Worm (Caenorhabditis elegans) whole organism, L4 larva: ENCODE results near the gene Y22D7AR.3.

Experiments used
- D1046.2 ChIP-seq: fragments of 200-800 bp; sonication (Bioruptor generic); IDR thresholded peaks from 2 replicates; pipeline ENCODE4 v1.3.6; 2022; ENCODE audit warnings: missing genetic modification characterization, missing compliant biosample characterization
- F37D6.2 ChIP-seq: sonication (generic microtip); optimal IDR thresholded peaks from 2 replicates; lab custom pipeline; 2016; ENCODE audit warnings: mild to moderate bottlenecking, missing genetic modification characterization, missing compliant biosample characterization
- R02D3.7 ChIP-seq: fragments of 150-350 bp; sonication (generic microtip); optimal IDR thresholded peaks from 3 replicates; lab custom pipeline; 2014; ENCODE audit warnings: missing biosample characterization, missing genetic modification characterization
- Y5F2A.4 ChIP-seq: fragments of 200-800 bp; sonication (Bioruptor generic); optimal IDR thresholded peaks from 2 replicates; lab custom pipeline; 2018; ENCODE audit warnings: mild to moderate bottlenecking, missing genetic modification characterization, missing compliant biosample characterization
- Y75B8A.6 ChIP-seq: fragments of 200-800 bp; sonication (Bioruptor generic); IDR thresholded peaks from 2 replicates; pipeline ENCODE4 v1.3.6; 2022; ENCODE audit warnings: missing genetic modification reagents, missing genetic modification characterization, missing compliant biosample characterization
- aha-1 ChIP-seq: fragments of 150-350 bp; peaks from one replicate; lab custom pipeline; 2014; ENCODE audit warnings: missing biosample characterization, missing genetic modification characterization
- arid-1 ChIP-seq: fragments of 200-800 bp; sonication (Bioruptor generic); conservative IDR thresholded peaks from 2 replicates; pipeline ENCODE4 v1.3.6; 2022; ENCODE audit warnings: missing genetic modification reagents, missing genetic modification characterization, missing compliant biosample characterization
- ceh-20 ChIP-seq: fragments of 200-800 bp; sonication (Bioruptor generic); IDR thresholded peaks from 2 replicates; pipeline ENCODE4 v1.3.6; 2022; ENCODE audit warnings: missing genetic modification reagents, missing genetic modification characterization, missing compliant biosample characterization
- ceh-32 ChIP-seq: sonication (generic microtip); optimal IDR thresholded peaks from 2 replicates; lab custom pipeline; 2016; ENCODE audit warnings: mild to moderate bottlenecking, missing genetic modification characterization, missing compliant biosample characterization; ENCODE audit not compliant: poor library complexity
- ceh-44 ChIP-seq: fragments of 200-800 bp; sonication (Bioruptor generic); IDR thresholded peaks from 2 replicates; pipeline ENCODE4 v1.3.6; 2022; ENCODE audit warnings: missing genetic modification reagents, missing genetic modification characterization, missing compliant biosample characterization
- ceh-62 ChIP-seq: sonication (generic microtip); optimal IDR thresholded peaks from 2 replicates; lab custom pipeline; 2017; ENCODE audit warnings: missing biosample characterization, missing genetic modification characterization
- ces-1 ChIP-seq: fragments of 150-350 bp; sonication (generic microtip); optimal IDR thresholded peaks from 4 replicates; lab custom pipeline; 2014; ENCODE audit warnings: missing biosample characterization, missing genetic modification reagents, missing genetic modification characterization
- daf-19 ChIP-seq: fragments of 200-800 bp; sonication (Bioruptor generic); conservative IDR thresholded peaks from 2 replicates; pipeline ENCODE4 v1.3.6; 2022; ENCODE audit warnings: missing genetic modification characterization, missing compliant biosample characterization
- daf-8 ChIP-seq: fragments of 200-800 bp; sonication (Bioruptor generic); IDR thresholded peaks from 2 replicates; pipeline ENCODE4 v1.3.6; 2022; ENCODE audit warnings: missing genetic modification characterization, missing compliant biosample characterization
- dmd-6 ChIP-seq: fragments of 200-800 bp; sonication (Bioruptor generic); IDR thresholded peaks from 2 replicates; pipeline ENCODE4 v1.3.6; 2022; ENCODE audit warnings: missing genetic modification reagents, missing genetic modification characterization, missing compliant biosample characterization
- dmd-8 ChIP-seq: fragments of 200-800 bp; sonication (Bioruptor generic); IDR thresholded peaks from 2 replicates; pipeline ENCODE4 v1.3.6; 2022; ENCODE audit warnings: missing genetic modification characterization, missing compliant biosample characterization
- dpl-1 ChIP-seq: fragments of 150-350 bp; optimal IDR thresholded peaks from 2 replicates; lab custom pipeline; 2014; ENCODE audit warnings: missing biosample characterization, missing genetic modification reagents, missing genetic modification characterization
- duxl-1 ChIP-seq: sonication (generic microtip); optimal IDR thresholded peaks from 2 replicates; lab custom pipeline; 2016; ENCODE audit warnings: mild to moderate bottlenecking, missing genetic modification characterization, moderate library complexity, missing compliant biosample characterization; ENCODE audit not compliant: poor library complexity
- dve-1 ChIP-seq: sonication (generic microtip); optimal IDR thresholded peaks from 2 replicates; lab custom pipeline; 2017; ENCODE audit warnings: antibody characterized with exemption, mild to moderate bottlenecking, missing genetic modification characterization, missing compliant biosample characterization; ENCODE audit not compliant: insufficient read depth
- egl-43 ChIP-seq: fragments of 200-800 bp; sonication (Bioruptor generic); IDR thresholded peaks from 2 replicates; pipeline ENCODE4 v1.3.6; 2022; ENCODE audit warnings: missing genetic modification reagents, missing genetic modification characterization, missing compliant biosample characterization
- gei-8 ChIP-seq: fragments of 200-800 bp; sonication (Bioruptor generic); optimal IDR thresholded peaks from 2 replicates; lab custom pipeline; 2018; ENCODE audit warnings: mild to moderate bottlenecking, missing genetic modification characterization, missing compliant biosample characterization
- hlh-11 ChIP-seq: fragments of 200-800 bp; sonication (Bioruptor generic); optimal IDR thresholded peaks from 2 replicates; lab custom pipeline; 2018; ENCODE audit warnings: mild to moderate bottlenecking, missing genetic modification characterization, missing compliant biosample characterization
- hmg-1.1 ChIP-seq: fragments of 200-800 bp; sonication (Bioruptor generic); IDR thresholded peaks from 2 replicates; pipeline ENCODE4 v1.3.6; 2022; ENCODE audit warnings: missing genetic modification reagents, missing genetic modification characterization, missing compliant biosample characterization
- lim-7 ChIP-seq: fragments of 200-800 bp; sonication (Bioruptor generic); IDR thresholded peaks from 2 replicates; pipeline ENCODE4 v1.3.6; 2022; ENCODE audit warnings: missing genetic modification characterization, missing compliant biosample characterization
- lin-29 ChIP-seq: fragments of 200-800 bp; sonication (Bioruptor generic); IDR thresholded peaks from 2 replicates; pipeline ENCODE4 v1.3.6; 2022; ENCODE audit warnings: missing genetic modification reagents, missing genetic modification characterization, missing compliant biosample characterization
- lin-38 ChIP-seq: fragments of 200-800 bp; sonication (Bioruptor generic); IDR thresholded peaks from 2 replicates; pipeline ENCODE4 v1.3.6; 2022; ENCODE audit warnings: missing genetic modification reagents, missing genetic modification characterization, missing compliant biosample characterization
- lin-39 ChIP-seq: fragments of 150-350 bp; optimal IDR thresholded peaks from 2 replicates; lab custom pipeline; 2014; ENCODE audit warnings: missing biosample characterization, missing genetic modification reagents, missing genetic modification characterization
- lir-3 ChIP-seq: sonication (generic microtip); optimal IDR thresholded peaks from 2 replicates; lab custom pipeline; 2016; ENCODE audit warnings: mild to moderate bottlenecking, missing genetic modification characterization, missing compliant biosample characterization
- madf-9 ChIP-seq: fragments of 200-800 bp; sonication (Bioruptor generic); conservative IDR thresholded peaks from 2 replicates; pipeline ENCODE4 v1.3.6; 2022; ENCODE audit warnings: missing genetic modification reagents, missing genetic modification characterization, missing compliant biosample characterization
- mdl-1 ChIP-seq, 2 experiments: fragments of 150-350 bp in 1 of 2; sonication (generic microtip) in 1 of 2; optimal IDR thresholded peaks; 2 replicates each; lab custom pipeline; 2014 to 2017; ENCODE audit warnings: missing biosample characterization in 2 of 2, missing genetic modification characterization in 2 of 2
- mxl-2 ChIP-seq: fragments of 200-800 bp; sonication (Bioruptor generic); conservative IDR thresholded peaks from 2 replicates; pipeline ENCODE4 v1.3.6; 2022; ENCODE audit warnings: missing genetic modification reagents, missing genetic modification characterization, missing compliant biosample characterization
- mxl-3 ChIP-seq: fragments of 200-800 bp; sonication (Bioruptor generic); optimal IDR thresholded peaks from 2 replicates; lab custom pipeline; 2018; ENCODE audit warnings: mild to moderate bottlenecking, missing genetic modification characterization, missing compliant biosample characterization
- nhr-10 ChIP-seq: fragments of 150-350 bp; optimal IDR thresholded peaks from 2 replicates; lab custom pipeline; 2014; ENCODE audit warnings: missing biosample characterization, missing genetic modification characterization
- nhr-102 ChIP-seq: sonication (generic microtip); optimal IDR thresholded peaks from 2 replicates; lab custom pipeline; 2016; ENCODE audit warnings: mild to moderate bottlenecking, missing genetic modification characterization, moderate library complexity, missing compliant biosample characterization
- nhr-28 ChIP-seq: fragments of 150-350 bp; optimal IDR thresholded peaks from 2 replicates; lab custom pipeline; 2014; ENCODE audit warnings: missing biosample characterization, missing genetic modification characterization
- nhr-41 ChIP-seq: fragments of 200-800 bp; sonication (Bioruptor generic); IDR thresholded peaks from 2 replicates; pipeline ENCODE4 v1.3.6; 2022; ENCODE audit warnings: missing genetic modification reagents, missing genetic modification characterization, missing compliant biosample characterization
- nhr-6 ChIP-seq: fragments of 150-350 bp; optimal IDR thresholded peaks from 2 replicates; lab custom pipeline; 2014; ENCODE audit warnings: missing biosample characterization, missing genetic modification characterization
- nhr-77 ChIP-seq: fragments of 150-350 bp; optimal IDR thresholded peaks from 2 replicates; lab custom pipeline; 2014; ENCODE audit warnings: missing biosample characterization, missing genetic modification characterization
- pqm-1 ChIP-seq: sonication (generic microtip); optimal IDR thresholded peaks from 2 replicates; lab custom pipeline; 2017; ENCODE audit warnings: missing biosample characterization, missing genetic modification characterization
- tra-1 ChIP-seq: fragments of 200-800 bp; sonication (Bioruptor generic); IDR thresholded peaks from 2 replicates; pipeline ENCODE4 v1.3.6; 2022; ENCODE audit warnings: missing genetic modification reagents, missing genetic modification characterization, missing compliant biosample characterization
- unc-39 ChIP-seq: sonication (generic microtip); optimal IDR thresholded peaks from 2 replicates; lab custom pipeline; 2017; ENCODE audit warnings: missing biosample characterization, missing genetic modification characterization
- unc-62 ChIP-seq, 3 experiments: fragments of 150-350 bp in 1 of 3; sonication (generic microtip); optimal IDR thresholded peaks in 2 of 3; peaks in 1 of 3; 1 replicate in 1 of 3; 2 replicates in 2 of 3; lab custom pipeline; 2014 to 2017; ENCODE audit warnings: missing biosample characterization in 3 of 3, missing genetic modification characterization in 3 of 3, missing genetic modification reagents in 3 of 3, missing genotype in 1 of 3
- vab-7 ChIP-seq: fragments of 200-800 bp; sonication (Bioruptor generic); IDR thresholded peaks from 2 replicates; pipeline ENCODE4 v1.3.6; 2022; ENCODE audit warnings: missing genetic modification reagents, missing genetic modification characterization, missing compliant biosample characterization
- zfp-2 ChIP-seq: sonication (generic microtip); optimal IDR thresholded peaks from 2 replicates; lab custom pipeline; 2016; ENCODE audit warnings: mild to moderate bottlenecking, missing genetic modification characterization, missing compliant biosample characterization
- ztf-11 ChIP-seq: fragments of 150-350 bp; optimal IDR thresholded peaks from 2 replicates; lab custom pipeline; 2014; ENCODE audit warnings: missing biosample characterization, missing genetic modification characterization

Y22D7AR.3 gene

DNA sequence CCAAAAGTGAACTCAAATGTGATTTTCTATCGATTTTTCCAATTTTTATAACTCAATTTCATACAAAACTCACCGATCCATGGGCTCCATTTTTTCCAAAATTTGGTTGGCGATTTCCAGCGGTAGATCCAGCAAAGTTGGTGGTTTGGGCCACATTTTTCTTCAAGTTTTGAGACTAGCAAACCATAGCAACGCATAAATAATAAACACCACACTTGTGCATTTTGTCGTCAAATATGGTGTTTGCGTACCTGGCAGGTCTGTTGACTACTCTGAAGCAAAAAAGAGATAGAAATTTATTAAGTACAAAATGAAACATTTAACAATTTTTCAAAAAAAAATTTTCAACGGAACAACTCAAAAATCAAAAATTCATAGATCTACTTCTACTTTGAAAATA, 39.7 kb upstream of the Y22D7AR.3 start:
- TF ChIP-seq lin-39 (tag; lab: Kevin White, UChicago) (no peak), hmg-1.1 (GFP tag; lab: Robert Waterston, UW) (0 out of 2 replicates have a peak, but pooled peaks have one; percentile 30), lin-29 (no peak), lin-38 (GFP tag; lab: Robert Waterston, UW) (no peak), nhr-28 (tag; lab: Kevin White, UChicago) (no peak), tra-1 (no peak), Y75B8A.6 (GFP tag; lab: Robert Waterston, UW) (no peak), duxl-1 (tag; lab: Kevin White, UChicago) (no peak), dpl-1 (GFP tag; lab: Kevin White, UChicago) (peak; percentile 28), ceh-62 (tag; lab: Kevin White, UChicago) (no peak), ceh-20 (GFP tag; lab: Robert Waterston, UW) (no peak), daf-19 (GFP tag; lab: Robert Waterston, UW) (no peak), F37D6.2 (no peak), hlh-11 (tag; lab: Kevin White, UChicago) (no peak), ceh-44 (no peak), aha-1 (tag; lab: Kevin White, UChicago) (peak; percentile 81), ceh-32 (tag; lab: Kevin White, UChicago) (no peak), mxl-2 (GFP tag; lab: Robert Waterston, UW) (no peak), unc-39 (tag; lab: Kevin White, UChicago) (no peak), D1046.2 (GFP tag; lab: Robert Waterston, UW) (no peak), lim-7 (GFP tag; lab: Robert Waterston, UW) (no peak), ces-1 (GFP tag; lab: Kevin White, UChicago) (no peak), nhr-77 (peak; percentile 36), lir-3 (tag; lab: Kevin White, UChicago) (no peak), daf-8 (GFP tag; lab: Robert Waterston, UW) (no peak), nhr-41 (GFP tag; lab: Robert Waterston, UW) (no peak), nhr-102 (tag; lab: Kevin White, UChicago) (no peak), gei-8 (GFP tag; lab: Kevin White, UChicago) (no peak), madf-9 (no peak)

DNA sequence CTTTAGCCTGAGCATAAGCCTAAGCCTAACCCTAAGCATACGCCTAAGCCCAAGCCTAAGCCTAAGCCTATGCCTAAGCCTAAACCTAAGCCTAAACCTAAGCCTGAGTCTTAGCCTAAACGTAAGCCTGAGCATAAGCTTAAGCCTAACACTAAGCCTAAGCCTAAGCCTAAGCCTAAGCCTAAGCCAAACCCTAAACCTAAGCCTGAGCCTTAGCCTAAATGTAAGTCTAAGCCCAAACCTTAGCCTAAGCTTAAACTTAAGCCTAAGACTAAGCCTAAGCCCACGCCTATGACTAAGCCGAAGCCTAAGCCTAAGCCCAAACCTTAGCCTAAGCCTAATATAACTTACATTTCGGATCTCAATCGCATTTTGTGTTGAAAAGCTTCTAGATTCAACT, 38.4 kb upstream of the Y22D7AR.3 start:
- TF ChIP-seq zfp-2 (no peak), D1046.2 (GFP tag; lab: Robert Waterston, UW) (0 out of 2 replicates have a peak, but pooled peaks have one; percentile 42)

DNA sequence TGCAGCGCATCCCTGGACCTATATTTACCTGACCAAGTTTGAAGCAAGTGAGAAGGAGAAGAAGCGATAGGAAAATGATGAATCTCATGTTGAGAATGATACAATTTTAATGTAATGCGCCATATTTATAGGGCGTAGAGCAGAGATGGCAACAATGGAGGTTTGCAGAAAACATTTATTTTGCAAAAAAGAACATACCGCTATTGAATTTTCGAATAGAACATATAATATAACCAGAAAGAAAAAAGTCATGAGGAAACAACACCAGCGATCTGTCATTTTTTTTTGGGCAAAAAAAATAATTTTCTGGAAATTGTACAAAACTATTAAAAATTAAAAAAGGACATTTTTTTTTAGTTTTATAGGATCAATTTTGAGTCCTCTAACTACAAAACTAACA, 36.7 kb upstream of the Y22D7AR.3 start, which contains the start of gene spex-3:
Gene spex-3, minus strand, starts transcription at position 101 of the 400 bp plus-strand sequence.
- TF ChIP-seq F37D6.2 (no peak), dmd-8 (GFP tag; lab: Robert Waterston, UW) (no peak), nhr-10 (tag; lab: Kevin White, UChicago) (no peak), R02D3.7 (no peak), arid-1 (GFP tag; lab: Robert Waterston, UW) (no peak)

DNA sequence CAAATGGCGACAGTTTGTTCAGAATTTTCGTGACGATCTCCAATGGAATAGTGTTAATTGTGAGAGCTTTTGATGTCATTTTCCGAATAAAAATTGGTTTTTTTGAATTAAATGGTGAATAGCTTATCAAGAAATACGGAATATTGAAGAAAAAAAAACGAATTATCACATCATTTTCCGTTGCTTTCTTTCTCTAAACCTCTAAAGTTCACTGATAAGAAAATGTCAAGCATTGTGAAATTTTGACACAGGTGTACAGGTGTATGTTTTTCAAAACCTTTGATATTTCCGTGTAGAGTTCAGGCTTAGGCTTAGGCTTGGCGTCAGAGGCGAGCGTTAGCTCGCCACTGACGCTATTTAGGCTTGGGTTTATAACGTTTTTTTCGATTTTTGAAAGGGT, 33.2 kb upstream of the Y22D7AR.3 start, which contains the start of gene fbxa-74:
Gene fbxa-74, minus strand, starts transcription at position 145 of the 400 bp plus-strand sequence.
- no peak for TF ChIP-seq mdl-1 (tag; optimal IDR thresholded peaks at IDR 0.05; lab: Kevin White, UChicago)
- no peak for TF ChIP-seq ceh-44
- no peak for TF ChIP-seq unc-62 (GFP tag; optimal IDR thresholded peaks at IDR 0.05 in 1 of 2; lab: Kevin White, UChicago)
- no peak for TF ChIP-seq unc-62 (tag; optimal IDR thresholded peaks at IDR 0.05; lab: Kevin White, UChicago)
- no peak for TF ChIP-seq Y75B8A.6 (GFP tag; lab: Robert Waterston, UW)
- no peak for TF ChIP-seq lin-38 (GFP tag; lab: Robert Waterston, UW)
- TF ChIP-seq nhr-6 (tag; lab: Kevin White, UChicago) = peak; percentile 86
- TF ChIP-seq duxl-1 (tag; lab: Kevin White, UChicago) = no peak
- TF ChIP-seq hlh-11 (tag; lab: Kevin White, UChicago) = peak; percentile 36
- TF ChIP-seq gei-8 (GFP tag; lab: Kevin White, UChicago) = no peak
- TF ChIP-seq mxl-3 (GFP tag; lab: Kevin White, UChicago) = no peak
- TF ChIP-seq dmd-6 (GFP tag; lab: Robert Waterston, UW) = peak; percentile 76
- TF ChIP-seq lir-3 (tag; lab: Kevin White, UChicago) = no peak
- no peak for TF ChIP-seq Y5F2A.4
- TF ChIP-seq ceh-62 (tag; lab: Kevin White, UChicago) = no peak
- no peak for TF ChIP-seq ztf-11 (tag; lab: Kevin White, UChicago)
- TF ChIP-seq dmd-8 (GFP tag; lab: Robert Waterston, UW) = no peak
- TF ChIP-seq dve-1 (tag; lab: Kevin White, UChicago) = peak; percentile 41
- no peak for TF ChIP-seq egl-43 (GFP tag; lab: Robert Waterston, UW)
- no peak for TF ChIP-seq vab-7 (GFP tag; lab: Robert Waterston, UW)
- peak; percentile 87 for TF ChIP-seq pqm-1
